Fruit fly (Drosophila melanogaster): ENCODE measurements around the gene wor.

The wor gene

DNA sequence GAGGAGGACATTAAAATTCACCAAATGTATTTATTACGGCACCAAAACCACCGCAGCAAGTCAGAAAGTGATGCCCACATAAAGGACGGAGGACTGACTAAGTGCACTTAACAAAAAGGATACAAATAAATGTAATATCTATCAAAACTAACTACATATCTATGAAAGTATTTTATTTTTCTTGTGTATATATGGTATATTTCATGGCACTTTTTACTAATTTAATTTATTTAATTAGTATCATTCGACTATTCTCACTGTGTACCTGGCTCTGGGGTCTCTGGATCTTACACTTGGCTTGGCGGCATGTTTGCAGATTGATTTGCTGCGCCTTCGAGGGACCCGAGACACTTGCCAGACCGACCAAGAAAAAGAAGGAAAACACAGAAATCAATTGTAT is 11.3 kb downstream of the wor start (continued):
- TF ChIP-seq CG18011 (GFP tag; optimal IDR thresholded peaks at IDR 0.05) (no peak), yki (optimal IDR thresholded peaks at IDR 0.05) (no peak), da (GFP tag; optimal IDR thresholded peaks at IDR 0.05) (no peak), CG17802 (tag; optimal IDR thresholded peaks at IDR 0.05) (no peak), CG13894 (tag; optimal IDR thresholded peaks at IDR 0.05) (no peak), Jarid2 (GFP tag; optimal IDR thresholded peaks at IDR 0.05) (no peak), CG31388 (GFP tag; optimal IDR thresholded peaks at IDR 0.05) (no peak), chm (GFP tag; IDR thresholded peaks at IDR 0.05) (no peak), NfI (GFP tag; optimal IDR thresholded peaks at IDR 0.05) (no peak), tup (GFP tag; optimal IDR thresholded peaks at IDR 0.05) (no peak), lbe (GFP tag; optimal IDR thresholded peaks at IDR 0.05) (peak; percentile 68), fru (optimal IDR thresholded peaks at IDR 0.05) (no peak), CG43689 (GFP tag; IDR thresholded peaks at IDR 0.05) (no peak), sens-2 (GFP tag; IDR thresholded peaks at IDR 0.05) (no peak), HLH3B (GFP tag; IDR thresholded peaks at IDR 0.05) (no peak), ash1 (GFP tag; optimal IDR thresholded peaks at IDR 0.05) (no peak), Lim3 (GFP tag; IDR thresholded peaks at IDR 0.05) (no peak), maf-S (GFP tag; optimal IDR thresholded peaks at IDR 0.05) (no peak), prd (optimal IDR thresholded peaks at IDR 0.05) (no peak), prd (GFP tag; IDR thresholded peaks at IDR 0.05) (peak; percentile 32; the same call in 1 of the 3 replicates), CG10274 (GFP tag; optimal IDR thresholded peaks at IDR 0.05) (no peak), mam (GFP tag; optimal IDR thresholded peaks at IDR 0.05) (no peak), HLHmδ (GFP tag; optimal IDR thresholded peaks at IDR 0.05) (no peak), Dll (GFP tag; IDR thresholded peaks at IDR 0.05; ENCODE audit: partially characterized antibody) (no peak), al (GFP tag; IDR thresholded peaks at IDR 0.05) (no peak), croc (GFP tag; conservative IDR thresholded peaks at IDR 0.05) (no peak), CG17912 (GFP tag; optimal IDR thresholded peaks at IDR 0.05) (no peak), Elba2 (GFP tag; optimal IDR thresholded peaks at IDR 0.05) (no peak), CG2129 (GFP tag; IDR thresholded peaks at IDR 0.05; ENCODE audit: partially characterized antibody) (no peak), CG31441 (GFP tag; IDR thresholded peaks at IDR 0.05) (no peak), gfzf (GFP tag; optimal IDR thresholded peaks at IDR 0.05) (no peak), ssp (GFP tag; IDR thresholded peaks at IDR 0.05) (0 out of 2 replicates have a peak, but pooled peaks have one; percentile 9), row (GFP tag; IDR thresholded peaks at IDR 0.05) (0 out of 3 replicates have a peak, but pooled peaks have one; percentile 17), CG11504 (tag; optimal IDR thresholded peaks at IDR 0.05) (no peak), bsh (GFP tag; optimal IDR thresholded peaks at IDR 0.05) (peak in 1 of 2 experiments; percentile 52), Sry-β (GFP tag; optimal IDR thresholded peaks at IDR 0.05) (no peak)

dm6 chr2L:15411858-15412257 is 13.5 kb downstream of the wor start:
- TF ChIP-seq pfk (GFP tag; optimal IDR thresholded peaks at IDR 0.05): no peak
- TF ChIP-seq B-H1 (GFP tag; IDR thresholded peaks at IDR 0.05): no peak
- TF ChIP-seq Stat92E (GFP tag; optimal IDR thresholded peaks at IDR 0.05): no peak
- TF ChIP-seq slp2 (GFP tag; optimal IDR thresholded peaks at IDR 0.05): no peak
- TF ChIP-seq zfh1 (GFP tag; IDR thresholded peaks at IDR 0.05): peak; percentile 6; the same call in 1 of the 3 replicates
- TF ChIP-seq Blimp-1 (GFP tag; optimal IDR thresholded peaks at IDR 0.05): no peak
- peak; percentile 6 for TF ChIP-seq gem (tag; optimal IDR thresholded peaks at IDR 0.05)
- TF ChIP-seq Trl (optimal IDR thresholded peaks at IDR 0.05): no peak
- TF ChIP-seq Trl (GFP tag; optimal IDR thresholded peaks at IDR 0.05): no peak
- TF ChIP-seq CG14965 (GFP tag; optimal IDR thresholded peaks at IDR 0.05; ENCODE audit: borderline replicate concordance): no peak
- no peak for TF ChIP-seq NFAT (GFP tag; IDR thresholded peaks at IDR 0.05)
- TF ChIP-seq CG3838 (GFP tag; optimal IDR thresholded peaks at IDR 0.05): no peak
- TF ChIP-seq Opbp (GFP tag; IDR thresholded peaks at IDR 0.05; ENCODE audit: partially characterized antibody): no peak
- TF ChIP-seq vfl (GFP tag; optimal IDR thresholded peaks at IDR 0.05): no peak
- TF ChIP-seq pros (GFP tag; optimal IDR thresholded peaks at IDR 0.05): no peak
- TF ChIP-seq ind (GFP tag; optimal IDR thresholded peaks at IDR 0.05): no peak
- TF ChIP-seq prd (optimal IDR thresholded peaks at IDR 0.05): no peak
- TF ChIP-seq prd (GFP tag; IDR thresholded peaks at IDR 0.05): peak; percentile 45; the same call in 1 of the 3 replicates
- TF ChIP-seq dmrt11E (tag; optimal IDR thresholded peaks at IDR 0.05): no peak
- TF ChIP-seq NK7.1 (GFP tag; optimal IDR thresholded peaks at IDR 0.05): no peak

Measured in whole organism, embryonic.